Worm (Caenorhabditis elegans): ENCODE measurements around the gene gsp-1.

Gene gsp-1

DNA sequence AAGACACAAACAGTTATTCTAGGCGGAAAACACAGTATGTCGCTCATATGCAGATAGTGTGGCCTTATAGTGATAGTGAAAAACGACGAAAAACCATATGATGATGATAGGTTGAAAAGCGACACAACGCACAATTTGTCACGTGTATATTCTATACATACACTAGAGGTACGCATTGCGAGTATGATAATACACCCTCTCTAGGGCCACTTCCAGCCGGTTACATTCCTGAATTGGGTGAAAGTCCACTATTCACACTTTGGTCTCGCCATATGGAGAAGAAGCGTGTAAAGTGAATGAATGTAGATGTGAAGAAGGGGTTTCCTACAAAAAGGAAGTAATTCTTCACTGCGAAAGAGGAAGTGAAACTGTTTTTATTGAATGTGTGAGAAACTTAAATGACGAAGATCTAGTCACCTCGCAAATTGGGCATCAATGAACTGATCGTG, 47.3 kb downstream of the gsp-1 start (continued):
- no peak for TF ChIP-seq F44E2.7 (GFP tag; IDR thresholded peaks at IDR 0.05)
- TF ChIP-seq ZK546.5 (tag; optimal IDR thresholded peaks at IDR 0.05): no peak
- peak; percentile 85 for TF ChIP-seq hlh-11 (tag; optimal IDR thresholded peaks at IDR 0.05)
- no peak for TF ChIP-seq dpl-1 (GFP tag; optimal IDR thresholded peaks at IDR 0.05)
- no peak for TF ChIP-seq aly-2 (tag; optimal IDR thresholded peaks at IDR 0.05)
- no peak for TF ChIP-seq snpc-1.2 (GFP tag; IDR thresholded peaks at IDR 0.05)
- TF ChIP-seq lin-1 (GFP tag; IDR thresholded peaks at IDR 0.05): 0 out of 2 replicates have a peak, but pooled peaks have one; percentile 40
- TF ChIP-seq ZK337.2 (GFP tag; IDR thresholded peaks at IDR 0.05): no peak
- TF ChIP-seq zfp-2 (tag; optimal IDR thresholded peaks at IDR 0.05): no peak
- no peak for TF ChIP-seq tra-1 (GFP tag; IDR thresholded peaks at IDR 0.05)
- no peak for TF ChIP-seq F10B5.3 (tag; optimal IDR thresholded peaks at IDR 0.05)
- peak; percentile 87 for TF ChIP-seq dmd-6 (GFP tag; IDR thresholded peaks at IDR 0.05)
- no peak for TF ChIP-seq attf-4 (tag; optimal IDR thresholded peaks at IDR 0.05)
- 0 out of 2 replicates have a peak, but pooled peaks have one; percentile 11 for TF ChIP-seq pha-4 (GFP tag; IDR thresholded peaks at IDR 0.05)
- no peak for TF ChIP-seq pha-4 (tag; optimal IDR thresholded peaks at IDR 0.05)
- TF ChIP-seq mes-2 (tag; optimal IDR thresholded peaks at IDR 0.05; ENCODE audit: poor library complexity, severe bottlenecking): peak; percentile 29
- no peak for TF ChIP-seq nhr-25 (tag; optimal IDR thresholded peaks at IDR 0.05; ENCODE audit: borderline replicate concordance, insufficient read depth)
- no peak for TF ChIP-seq zip-2 (tag; optimal IDR thresholded peaks at IDR 0.05)
- no peak for TF ChIP-seq F26F4.8 (GFP tag; conservative IDR thresholded peaks at IDR 0.05)
- no peak for TF ChIP-seq lir-3 (tag; optimal IDR thresholded peaks at IDR 0.05)
- TF ChIP-seq lin-39 (tag; optimal IDR thresholded peaks at IDR 0.05): no peak
- no peak for TF ChIP-seq Y48G9A.11 (GFP tag; IDR thresholded peaks at IDR 0.05)
- TF ChIP-seq nhr-10 (tag; optimal IDR thresholded peaks at IDR 0.05): peak; percentile 53
- peak; percentile 59 to 75 for TF ChIP-seq mdl-1 (tag; optimal IDR thresholded peaks at IDR 0.05)
- no peak for TF ChIP-seq skn-1 (tag; optimal IDR thresholded peaks at IDR 0.05)
- no peak for TF ChIP-seq ceh-28 (tag; optimal IDR thresholded peaks at IDR 0.05)
- no peak for TF ChIP-seq arid-1 (GFP tag; conservative IDR thresholded peaks at IDR 0.05)
- 0 out of 2 replicates have a peak, but pooled peaks have one; percentile 31 for TF ChIP-seq saeg-2 (GFP tag; IDR thresholded peaks at IDR 0.05)
- no peak for TF ChIP-seq nhr-6 (tag; optimal IDR thresholded peaks at IDR 0.05)
- TF ChIP-seq F37D6.2 (tag; optimal IDR thresholded peaks at IDR 0.05): no peak
- no peak for TF ChIP-seq ztf-7 (tag; optimal IDR thresholded peaks at IDR 0.05)
- peak; percentile 27 for TF ChIP-seq lin-13 (GFP tag; optimal IDR thresholded peaks at IDR 0.05)
- peak; percentile 76 for TF ChIP-seq hlh-30 (tag; optimal IDR thresholded peaks at IDR 0.05; ENCODE audit: insufficient read depth)
- TF ChIP-seq snpc-4 (tag; optimal IDR thresholded peaks at IDR 0.05): no peak
- TF ChIP-seq nhr-237 (tag; optimal IDR thresholded peaks at IDR 0.05): no peak

DNA sequence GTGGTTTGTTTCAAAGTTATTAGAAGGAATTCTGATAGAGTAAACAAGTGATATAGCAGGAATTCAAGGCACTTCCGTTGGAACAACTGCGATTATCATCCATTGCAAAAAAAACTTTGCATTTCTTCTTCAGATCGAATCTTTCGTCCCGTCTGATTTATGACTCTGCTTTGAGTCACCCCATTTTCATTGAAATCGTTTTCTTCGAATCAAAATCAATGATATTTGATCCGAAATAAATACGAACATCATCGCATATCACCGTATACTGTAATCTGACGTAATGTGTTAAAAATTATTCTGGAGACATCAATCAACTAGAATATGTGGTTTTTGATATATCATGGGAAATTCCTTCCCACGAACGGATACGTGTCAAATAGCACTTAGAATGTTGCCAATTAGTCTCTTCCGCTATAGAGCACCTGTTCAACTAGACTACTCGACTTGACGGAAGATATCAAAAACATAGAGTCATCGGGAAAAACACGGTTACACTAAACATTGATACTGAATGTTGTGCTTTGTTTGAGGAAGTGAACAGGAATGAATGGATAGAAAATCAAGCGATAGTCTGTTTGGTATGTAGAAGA, 48.7 kb downstream of the gsp-1 start:
- TF ChIP-seq lin-13 (GFP tag; optimal IDR thresholded peaks at IDR 0.05) (no peak), aha-1 (tag) (peak; percentile 59), T26A8.4 (GFP tag; IDR thresholded peaks at IDR 0.05) (no peak), jun-1 (tag; optimal IDR thresholded peaks at IDR 0.05) (no peak), tra-1 (GFP tag; IDR thresholded peaks at IDR 0.05) (no peak), dmd-6 (GFP tag; IDR thresholded peaks at IDR 0.05) (no peak), duxl-1 (tag; optimal IDR thresholded peaks at IDR 0.05; ENCODE audit: poor library complexity) (no peak), F10B5.3 (tag; optimal IDR thresholded peaks at IDR 0.05) (no peak), zfp-3 (GFP tag; conservative IDR thresholded peaks at IDR 0.05) (no peak), unc-130 (GFP tag; optimal IDR thresholded peaks at IDR 0.05) (no peak), nhr-28 (tag; optimal IDR thresholded peaks at IDR 0.05) (peak; percentile 87), lin-1 (GFP tag; IDR thresholded peaks at IDR 0.05) (no peak), lim-7 (GFP tag; IDR thresholded peaks at IDR 0.05) (no peak), hif-1 (tag; optimal IDR thresholded peaks at IDR 0.05) (peak in 1 of 2 experiments; percentile 56), mdl-1 (tag; optimal IDR thresholded peaks at IDR 0.05) (peak in 1 of 2 experiments; percentile 1), mxl-3 (GFP tag; optimal IDR thresholded peaks at IDR 0.05) (no peak), zip-11 (GFP tag; IDR thresholded peaks at IDR 0.05) (no peak), spr-3 (GFP tag; optimal IDR thresholded peaks at IDR 0.05) (no peak), Y5F2A.4 (GFP tag; optimal IDR thresholded peaks at IDR 0.05) (no peak), F26F4.8 (GFP tag; conservative IDR thresholded peaks at IDR 0.05) (no peak), daf-16 (GFP tag; optimal IDR thresholded peaks at IDR 0.05) (peak in 1 of 2 experiments; percentile 45), daf-16 (tag; optimal IDR thresholded peaks at IDR 0.05) (no peak), hlh-11 (tag; optimal IDR thresholded peaks at IDR 0.05) (peak; percentile 5), Y105C5A.15 (GFP tag; IDR thresholded peaks at IDR 0.05) (no peak)

Measured in whole organism, L4 larva.